Fruit fly (Drosophila melanogaster) whole organism, embryonic: ENCODE measurements around the gene cic.

Source experiments
- Atf6 ChIP-seq: fragments of 200-800 bp; sonication (Bioruptor generic); IDR thresholded peaks from 2 replicates; pipeline ENCODE4 v1.3.6; 2022; ENCODE audit warnings: missing biosample characterization, missing genetic modification characterization
- B-H2 ChIP-seq: fragments of 200-800 bp; sonication (Bioruptor generic); optimal IDR thresholded peaks from 2 replicates; lab custom pipeline; 2018; ENCODE audit warnings: missing biosample characterization, mild to moderate bottlenecking, missing genetic modification characterization
- Bteb2 ChIP-seq: fragments of 200-800 bp; sonication (Bioruptor generic); optimal IDR thresholded peaks from 2 replicates; lab custom pipeline; 2016; ENCODE audit warnings: missing biosample characterization, missing genetic modification characterization
- CG10274 ChIP-seq: fragments of 200-800 bp; sonication (Bioruptor generic); optimal IDR thresholded peaks from 3 replicates; lab custom pipeline; 2017; ENCODE audit warnings: missing biosample characterization, mild to moderate bottlenecking, missing genetic modification characterization
- CG10654 ChIP-seq: fragments of 200-800 bp; sonication (Bioruptor generic); optimal IDR thresholded peaks from 2 replicates; lab custom pipeline; 2016; ENCODE audit warnings: missing biosample characterization, missing genetic modification characterization
- CG11723 ChIP-seq: fragments of 200-800 bp; sonication (Bioruptor generic); optimal IDR thresholded peaks from 2 replicates; lab custom pipeline; 2017; ENCODE audit warnings: missing biosample characterization, mild to moderate bottlenecking, missing genetic modification characterization
- CG12391 ChIP-seq: fragments of 200-800 bp; sonication (Bioruptor generic); optimal IDR thresholded peaks from 3 replicates; lab custom pipeline; 2018; ENCODE audit warnings: missing biosample characterization, mild to moderate bottlenecking, missing genetic modification characterization, moderate library complexity
- CG14667 ChIP-seq: fragments of 200-800 bp; sonication (Bioruptor generic); IDR thresholded peaks from 2 replicates; pipeline ENCODE4 v1.3.6; 2022; ENCODE audit warnings: missing biosample characterization, missing genetic modification characterization
- CG17359 ChIP-seq: fragments of 200-800 bp; sonication (Bioruptor generic); optimal IDR thresholded peaks from 3 replicates; lab custom pipeline; 2018; ENCODE audit warnings: missing biosample characterization, mild to moderate bottlenecking, missing genetic modification characterization, moderate library complexity
- CG18262 ChIP-seq: fragments of 200-800 bp; optimal IDR thresholded peaks from 3 replicates; lab custom pipeline; 2019; ENCODE audit warnings: missing biosample characterization, mild to moderate bottlenecking, missing genetic modification characterization, moderate library complexity
- CG31224 ChIP-seq: fragments of 200-800 bp; sonication (Bioruptor generic); IDR thresholded peaks from 2 replicates; pipeline ENCODE4 v1.3.6; 2022; ENCODE audit warnings: missing biosample characterization, missing genetic modification characterization
- CG3726 ChIP-seq: fragments of 200-800 bp; sonication (Bioruptor generic); IDR thresholded peaks from 3 replicates; pipeline ENCODE4, ENCODE4 v1.3.6; 2022; ENCODE audit warnings: missing biosample characterization, missing genetic modification characterization
- CG3847 ChIP-seq: fragments of 200-800 bp; sonication (Bioruptor generic); IDR thresholded peaks from 2 replicates; pipeline ENCODE4 v1.3.6; 2022; ENCODE audit warnings: missing biosample characterization, missing genetic modification characterization
- CG4854 ChIP-seq: fragments of 200-800 bp; sonication (Bioruptor generic); optimal IDR thresholded peaks from 2 replicates; lab custom pipeline; 2016; ENCODE audit warnings: missing biosample characterization, missing genetic modification characterization, inconsistent platforms
- CG6254 ChIP-seq: fragments of 200-800 bp; sonication (Bioruptor generic); optimal IDR thresholded peaks from 3 replicates; lab custom pipeline; 2017; ENCODE audit warnings: mild to moderate bottlenecking, missing biosample characterization, missing genetic modification reagents, missing genetic modification characterization
- CG6689 ChIP-seq: fragments of 200-800 bp; sonication (Bioruptor generic); IDR thresholded peaks from 2 replicates; pipeline ENCODE4 v1.3.6; 2022; ENCODE audit warnings: missing biosample characterization, missing genetic modification characterization
- CG7786 ChIP-seq: fragments of 200-800 bp; sonication (Bioruptor generic); optimal IDR thresholded peaks from 2 replicates; lab custom pipeline; 2016; ENCODE audit warnings: missing biosample characterization, missing genetic modification characterization
- CkIIα-i1 ChIP-seq: fragments of 200-800 bp; sonication (Bioruptor generic); IDR thresholded peaks from 2 replicates; pipeline ENCODE4 v1.3.6; 2022; ENCODE audit warnings: missing biosample characterization, missing genetic modification characterization
- Dp ChIP-seq: fragments of 200-800 bp; sonication (Bioruptor generic); optimal IDR thresholded peaks from 2 replicates; lab custom pipeline; 2018; ENCODE audit warnings: missing biosample characterization, mild to moderate bottlenecking, missing genetic modification characterization, moderate library complexity
- Elba2 ChIP-seq: fragments of 200-800 bp; sonication (Bioruptor generic); optimal IDR thresholded peaks from 3 replicates; lab custom pipeline; 2016; ENCODE audit warnings: missing biosample characterization, missing genetic modification characterization
- Fer1 ChIP-seq: fragments of 200-800 bp; sonication (Bioruptor generic); optimal IDR thresholded peaks from 2 replicates; lab custom pipeline; 2017; ENCODE audit warnings: missing biosample characterization, mild to moderate bottlenecking, missing genetic modification characterization
- MESR4 ChIP-seq: fragments of 200-800 bp; sonication (Bioruptor generic); optimal IDR thresholded peaks from 2 replicates; lab custom pipeline; 2018; ENCODE audit warnings: missing biosample characterization, mild to moderate bottlenecking, missing genetic modification characterization, moderate library complexity
- Scr ChIP-seq: fragments of 200-800 bp; sonication (Bioruptor generic); IDR thresholded peaks from 2 replicates; pipeline ENCODE4 v1.3.6; 2022; ENCODE audit warnings: missing biosample characterization, missing genetic modification characterization; ENCODE audit not compliant: partially characterized antibody
- Sry-β ChIP-seq: fragments of 200-800 bp; sonication (Bioruptor generic); optimal IDR thresholded peaks from 2 replicates; lab custom pipeline; 2018; ENCODE audit warnings: missing biosample characterization, mild to moderate bottlenecking, missing genetic modification characterization, moderate library complexity
- Usf ChIP-seq: fragments of 200-800 bp; sonication (Bioruptor generic); optimal IDR thresholded peaks from 2 replicates; lab custom pipeline; 2017; ENCODE audit warnings: missing genotype, missing biosample characterization, missing genetic modification characterization
- ash1 ChIP-seq: fragments of 200-800 bp; sonication (Bioruptor generic); optimal IDR thresholded peaks from 2 replicates; lab custom pipeline; 2018; ENCODE audit warnings: missing biosample characterization, mild to moderate bottlenecking, missing genetic modification characterization
- ato ChIP-seq: fragments of 200-800 bp; sonication (Bioruptor generic); IDR thresholded peaks from 2 replicates; pipeline ENCODE4 v1.3.6; 2022; ENCODE audit warnings: missing biosample characterization, missing genetic modification characterization; ENCODE audit not compliant: partially characterized antibody
- chm ChIP-seq: fragments of 200-800 bp; sonication (Bioruptor generic); IDR thresholded peaks from 2 replicates; pipeline ENCODE4 v1.3.6; 2022; ENCODE audit warnings: missing biosample characterization, missing genetic modification characterization
- chn ChIP-seq: fragments of 200-800 bp; sonication (Bioruptor generic); optimal IDR thresholded peaks from 2 replicates; lab custom pipeline; 2016; ENCODE audit warnings: missing biosample characterization, missing genetic modification characterization
- crp ChIP-seq, 2 experiments: fragments of 200-800 bp; sonication (Bioruptor generic); optimal IDR thresholded peaks; 2 replicates in 1 of 2; 3 replicates in 1 of 2; lab custom pipeline; 2017; ENCODE audit warnings: missing biosample characterization in 2 of 2, missing genetic modification characterization in 2 of 2, mild to moderate bottlenecking in 1 of 2, moderate library complexity in 1 of 2
- dmrt11E ChIP-seq: fragments of 200-800 bp; sonication (Bioruptor generic); optimal IDR thresholded peaks from 3 replicates; lab custom pipeline; 2018; ENCODE audit warnings: missing biosample characterization, mild to moderate bottlenecking, missing genetic modification characterization, moderate library complexity
- ewg ChIP-seq: fragments of 200-800 bp; sonication (Bioruptor generic); optimal IDR thresholded peaks from 3 replicates; lab custom pipeline; 2017; ENCODE audit warnings: mild to moderate bottlenecking, missing biosample characterization, missing genetic modification reagents, missing genetic modification characterization
- fd96Cb ChIP-seq: fragments of 200-800 bp; sonication (Bioruptor generic); optimal IDR thresholded peaks from 2 replicates; lab custom pipeline; 2018; ENCODE audit warnings: missing biosample characterization, mild to moderate bottlenecking, missing genetic modification characterization, moderate library complexity
- fru ChIP-seq: fragments of >200 bp; optimal IDR thresholded peaks from 2 replicates; lab custom pipeline; 2017
- lmd ChIP-seq: fragments of 200-800 bp; sonication (Bioruptor generic); IDR thresholded peaks from 2 replicates; pipeline ENCODE4 v1.3.6; 2022; ENCODE audit warnings: missing biosample characterization, missing genetic modification characterization
- lola ChIP-seq, 3 experiments: fragments of >200 bp in 2 of 3; fragments of 200-800 bp in 1 of 3; sonication (Bioruptor generic) in 1 of 3; optimal IDR thresholded peaks; 2 replicates each; lab custom pipeline; 2017 to 2019; ENCODE audit warnings: missing biosample characterization in 3 of 3, missing genetic modification characterization in 3 of 3, mild to moderate bottlenecking in 1 of 3, moderate library complexity in 1 of 3
- oc ChIP-seq: fragments of 200-800 bp; sonication (Bioruptor generic); optimal IDR thresholded peaks from 2 replicates; lab custom pipeline; 2018; ENCODE audit warnings: missing biosample characterization, mild to moderate bottlenecking, missing genetic modification characterization, moderate library complexity
- pita ChIP-seq: fragments of 200-800 bp; sonication (Bioruptor generic); optimal IDR thresholded peaks from 2 replicates; lab custom pipeline; 2017; ENCODE audit warnings: missing biosample characterization, mild to moderate bottlenecking, missing genetic modification characterization
- ranshi ChIP-seq: fragments of 200-800 bp; sonication (Bioruptor generic); IDR thresholded peaks from 2 replicates; pipeline ENCODE4 v1.3.6; 2022; ENCODE audit warnings: missing biosample characterization, missing genetic modification characterization
- ro ChIP-seq: fragments of 200-800 bp; sonication (Bioruptor generic); IDR thresholded peaks from 2 replicates; pipeline ENCODE4 v1.3.6; 2022; ENCODE audit warnings: missing biosample characterization, missing genetic modification characterization
- sc ChIP-seq, 3 experiments: fragments of >200 bp in 2 of 3; fragments of 200-800 bp in 1 of 3; sonication (Bioruptor generic) in 1 of 3; optimal IDR thresholded peaks; 2 replicates in 2 of 3; 3 replicates in 1 of 3; lab custom pipeline; 2017; ENCODE audit warnings: mild to moderate bottlenecking in 1 of 3, missing biosample characterization in 1 of 3, missing genetic modification characterization in 1 of 3, missing genetic modification reagents in 1 of 3
- sd ChIP-seq: fragments of 200-800 bp; sonication (Bioruptor generic); optimal IDR thresholded peaks from 3 replicates; lab custom pipeline; 2018; ENCODE audit warnings: missing biosample characterization, mild to moderate bottlenecking, missing genetic modification characterization, moderate library complexity
- sens ChIP-seq: fragments of 200-800 bp; sonication (Bioruptor generic); peaks from one replicate; lab custom pipeline; 2016; ENCODE audit warnings: missing biosample characterization, missing genetic modification characterization
- sna ChIP-seq: fragments of 200-800 bp; sonication (Bioruptor generic); IDR thresholded peaks from 2 replicates; pipeline ENCODE4 v1.3.6; 2022; ENCODE audit warnings: missing biosample characterization, missing genetic modification characterization; ENCODE audit not compliant: partially characterized antibody
- stc ChIP-seq: fragments of 200-800 bp; sonication (Bioruptor generic); IDR thresholded peaks from 2 replicates; pipeline ENCODE4 v1.3.6; 2022; ENCODE audit warnings: missing biosample characterization, missing genetic modification characterization
- tx ChIP-seq: fragments of 200-800 bp; sonication (Bioruptor generic); optimal IDR thresholded peaks from 2 replicates; lab custom pipeline; 2016; ENCODE audit warnings: missing biosample characterization, missing genetic modification characterization
- vvl ChIP-seq: fragments of 200-800 bp; sonication (Bioruptor generic); IDR thresholded peaks from 2 replicates; pipeline ENCODE4 v1.3.6; 2022; ENCODE audit warnings: missing biosample characterization, missing genetic modification characterization
- wdn ChIP-seq: fragments of 200-800 bp; sonication (Bioruptor generic); IDR thresholded peaks from 2 replicates; pipeline ENCODE4 v1.3.6; 2022; ENCODE audit warnings: missing biosample characterization, missing genetic modification characterization

The cic gene

DNA sequence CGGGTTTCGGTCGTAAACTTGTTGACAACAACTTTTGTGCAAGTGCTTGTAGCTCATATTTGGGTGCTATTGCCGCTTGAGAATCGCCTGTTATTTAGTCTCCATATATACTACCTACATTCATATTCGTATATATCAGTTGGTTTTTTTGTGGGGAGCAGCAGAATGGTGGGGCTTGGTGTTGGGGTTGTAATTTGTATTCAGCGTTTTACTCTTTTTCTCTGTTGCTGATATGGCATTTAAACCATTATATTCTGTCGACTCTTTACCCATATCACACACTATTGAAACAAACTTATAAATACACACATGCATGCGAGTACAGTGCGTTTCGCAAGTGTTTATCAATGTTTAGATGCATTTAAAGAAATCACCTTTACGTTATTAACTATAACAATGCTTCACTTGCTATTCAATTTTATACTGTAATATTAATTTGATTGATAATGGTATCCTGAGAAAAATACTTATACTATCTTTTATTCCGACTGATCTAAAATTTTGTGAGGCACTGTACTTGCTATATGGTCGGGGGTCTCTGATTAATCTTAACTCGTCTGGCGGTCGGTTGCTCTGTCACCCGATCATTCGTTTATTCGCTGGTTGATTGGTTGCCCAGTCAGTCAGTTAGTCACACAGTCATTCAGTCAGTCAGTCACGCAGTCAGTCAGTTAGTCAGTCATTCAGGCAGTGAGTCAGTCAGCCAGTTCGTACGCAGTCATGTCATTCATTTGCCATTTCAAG is 8.8 kb downstream of the cic start (continued):
- peak; percentile 60 for TF ChIP-seq tx (GFP tag; lab: Kevin White, UChicago)
- peak; percentile 65 for TF ChIP-seq CG6254 (GFP tag; lab: Kevin White, UChicago)
- TF ChIP-seq lola (GFP tag; optimal IDR thresholded peaks at IDR 0.05; lab: Kevin White, UChicago): peak in 1 of 3 experiments; percentile 62
- TF ChIP-seq chm (GFP tag; lab: Robert Waterston, UW): no peak; the same call in 1 of the 2 replicates
- TF ChIP-seq oc (tag; lab: Kevin White, UChicago): peak; percentile 62
- TF ChIP-seq B-H2: peak; percentile 68
- TF ChIP-seq sd (tag; lab: Kevin White, UChicago): peak; percentile 77
- peak; percentile 78 for TF ChIP-seq CG10274 (GFP tag; lab: Kevin White, UChicago)
- peak; percentile 49 for TF ChIP-seq dmrt11E (tag; lab: Kevin White, UChicago)
- no peak for TF ChIP-seq sna (GFP tag; lab: Robert Waterston, UW)
- peak; percentile 87 for TF ChIP-seq lmd
- TF ChIP-seq sens (GFP tag; lab: Kevin White, UChicago): peak; percentile 91
- no peak for TF ChIP-seq pita
- no peak for TF ChIP-seq chn
- peak; percentile 67 for TF ChIP-seq CG10654
- no peak for TF ChIP-seq Scr (GFP tag; lab: Robert Waterston, UW)
- TF ChIP-seq CG31224 (GFP tag; lab: Robert Waterston, UW): peak; percentile 69
- peak; percentile 93 for TF ChIP-seq Atf6 (GFP tag; lab: Robert Waterston, UW)
- TF ChIP-seq CG18262 (tag; lab: Kevin White, UChicago): peak; percentile 83
- TF ChIP-seq Fer1 (GFP tag; lab: Kevin White, UChicago): peak; percentile 93
- peak; percentile 69 for TF ChIP-seq CG4854 (GFP tag; lab: Kevin White, UChicago)
- peak; percentile 78 for TF ChIP-seq stc (GFP tag; lab: Robert Waterston, UW)
- peak; percentile 57; the same call in 1 of the 2 replicates for TF ChIP-seq ro
- peak; percentile 74 for TF ChIP-seq Bteb2 (GFP tag; lab: Kevin White, UChicago)
- peak; percentile 88 for TF ChIP-seq CG12391
- peak; percentile 82 for TF ChIP-seq fd96Cb (tag; lab: Kevin White, UChicago)
- TF ChIP-seq ato (GFP tag; lab: Robert Waterston, UW): no peak
- no peak for TF ChIP-seq fru (lab: Kevin White, UChicago)
- peak; percentile 44 for TF ChIP-seq ewg (GFP tag; lab: Kevin White, UChicago)
- TF ChIP-seq CG14667 (GFP tag; lab: Robert Waterston, UW): no peak; the same call in 1 of the 2 replicates
- no peak for TF ChIP-seq Elba2 (GFP tag; lab: Kevin White, UChicago)
- TF ChIP-seq ash1 (GFP tag; lab: Kevin White, UChicago): peak; percentile 53
- TF ChIP-seq Sry-β (GFP tag; lab: Kevin White, UChicago): no peak
- peak; percentile 72 for TF ChIP-seq CG3847 (GFP tag; lab: Robert Waterston, UW)
- TF ChIP-seq MESR4 (GFP tag; lab: Kevin White, UChicago): peak; percentile 32
- peak; percentile 69 for TF ChIP-seq CG11723 (GFP tag; lab: Kevin White, UChicago)
- peak; percentile 79 for TF ChIP-seq wdn
- TF ChIP-seq sc (optimal IDR thresholded peaks at IDR 0.05; lab: Kevin White, UChicago): no peak
- peak; percentile 48 for TF ChIP-seq sc (GFP tag; optimal IDR thresholded peaks at IDR 0.05; lab: Kevin White, UChicago)
- TF ChIP-seq Usf (GFP tag; lab: Kevin White, UChicago): peak; percentile 63
- TF ChIP-seq CkIIα-i1 (GFP tag; lab: Robert Waterston, UW): no peak; the same call in 1 of the 2 replicates
- TF ChIP-seq ranshi (GFP tag; lab: Robert Waterston, UW): peak; percentile 76
- TF ChIP-seq CG7786 (GFP tag; lab: Kevin White, UChicago): peak; percentile 86
- peak; percentile 91 for TF ChIP-seq vvl
- TF ChIP-seq Dp (GFP tag; lab: Kevin White, UChicago): no peak
- peak; percentile 70 for TF ChIP-seq CG6689 (GFP tag; lab: Robert Waterston, UW)
- TF ChIP-seq CG3726 (GFP tag; lab: Robert Waterston, UW): no peak; the same call in 2 of the 3 replicates
- peak in 1 of 2 experiments; percentile 25 for TF ChIP-seq crp (GFP tag; optimal IDR thresholded peaks at IDR 0.05; lab: Kevin White, UChicago)
- TF ChIP-seq CG17359: peak; percentile 91
